ENCODE assay signal across 4 fruit fly cellular contexts in genomic region chr3L:20778224-20779063, dm6.
TF ChIP-seq lines count a peak whose summit lies in the region.

Gene Pex16, minus strand, starts transcription at chr3L:20778264.
Gene Pex14, plus strand, starts transcription at chr3L:20778799.

TF ChIP-seq in whole organism, adult, 20 proteins besides CTCF, POLR2A, EP300 and RAD21 (continued from another document):
- TF ChIP-seq CG7101 (tag; optimal IDR thresholded peaks at IDR 0.05; lab: Kevin White, UChicago), result peak; percentile 44

TF ChIP-seq in whole organism, embryonic, 481 proteins besides CTCF, POLR2A, EP300 and RAD21 (continued from another document and continues in another):
- TF ChIP-seq Hr51 (GFP tag; optimal IDR thresholded peaks at IDR 0.05; lab: Kevin White, UChicago) (peak in 1 of 2 experiments; percentile 70), lbe (GFP tag; optimal IDR thresholded peaks at IDR 0.05; lab: Kevin White, UChicago) (no peak), seq (GFP tag; IDR thresholded peaks at IDR 0.05; lab: Robert Waterston, UW) (0 out of 2 replicates have a peak, but pooled peaks have one; percentile 10), CG12744 (GFP tag; optimal IDR thresholded peaks at IDR 0.05; lab: Kevin White, UChicago) (peak; percentile 54), ham (GFP tag; IDR thresholded peaks at IDR 0.05; lab: Robert Waterston, UW) (no peak), NFAT (GFP tag; IDR thresholded peaks at IDR 0.05; lab: Robert Waterston, UW) (peak; percentile 76), Trl (optimal IDR thresholded peaks at IDR 0.05; lab: Kevin White, UChicago) (no peak), Trl (GFP tag; optimal IDR thresholded peaks at IDR 0.05; lab: Kevin White, UChicago) (peak; percentile 78), Fer3 (tag; optimal IDR thresholded peaks at IDR 0.05; lab: Kevin White, UChicago) (peak; percentile 60), toy (GFP tag; IDR thresholded peaks at IDR 0.05; lab: Robert Waterston, UW) (no peak), Awh (GFP tag; IDR thresholded peaks at IDR 0.05; lab: Robert Waterston, UW) (peak; percentile 26; the same call in 1 of the 2 replicates), CG16779 (GFP tag; IDR thresholded peaks at IDR 0.05; lab: Robert Waterston, UW) (no peak), CG6813 (GFP tag; optimal IDR thresholded peaks at IDR 0.05; lab: Kevin White, UChicago) (no peak), MESR4 (GFP tag; optimal IDR thresholded peaks at IDR 0.05; lab: Kevin White, UChicago) (peak; percentile 67), az2 (GFP tag; optimal IDR thresholded peaks at IDR 0.05; lab: Kevin White, UChicago) (peak; percentile 76), da (GFP tag; optimal IDR thresholded peaks at IDR 0.05; lab: Kevin White, UChicago) (peak; percentile 42), CG6791 (GFP tag; IDR thresholded peaks at IDR 0.05; lab: Robert Waterston, UW; ENCODE audit: partially characterized antibody) (no peak), pita (GFP tag; optimal IDR thresholded peaks at IDR 0.05; lab: Kevin White, UChicago) (no peak), Bgb (GFP tag; IDR thresholded peaks at IDR 0.05; lab: Robert Waterston, UW; ENCODE audit: partially characterized antibody) (no peak), dpn (GFP tag; optimal IDR thresholded peaks at IDR 0.05; lab: Kevin White, UChicago) (peak; percentile 78 to 84), unpg (GFP tag; optimal IDR thresholded peaks at IDR 0.05; lab: Kevin White, UChicago) (peak; percentile 62), ftz-f1 (GFP tag; optimal IDR thresholded peaks at IDR 0.05; lab: Kevin White, UChicago) (no peak), CG34224 (GFP tag; IDR thresholded peaks at IDR 0.05; lab: Robert Waterston, UW; ENCODE audit: partially characterized antibody) (no peak), lilli (GFP tag; optimal IDR thresholded peaks at IDR 0.05; lab: Kevin White, UChicago) (peak; percentile 85), Antp (GFP tag; optimal IDR thresholded peaks at IDR 0.05; lab: Kevin White, UChicago) (peak; percentile 81), CG4404 (GFP tag; IDR thresholded peaks at IDR 0.05; lab: Robert Waterston, UW) (peak; percentile 72), CG3407 (GFP tag; optimal IDR thresholded peaks at IDR 0.05; lab: Kevin White, UChicago) (no peak), Eip74EF (GFP tag; optimal IDR thresholded peaks at IDR 0.05; lab: Kevin White, UChicago) (no peak), CG9797 (GFP tag; optimal IDR thresholded peaks at IDR 0.05; lab: Kevin White, UChicago) (peak; percentile 47), CG15073 (GFP tag; optimal IDR thresholded peaks at IDR 0.05; lab: Kevin White, UChicago) (no peak), CG2202 (tag; optimal IDR thresholded peaks at IDR 0.05; lab: Kevin White, UChicago) (no peak), CG9876 (GFP tag; optimal IDR thresholded peaks at IDR 0.05; lab: Kevin White, UChicago) (peak; percentile 77), Dbx (GFP tag; IDR thresholded peaks at IDR 0.05; lab: Robert Waterston, UW) (peak; percentile 65; the same call in 2 of the 3 replicates), caup (GFP tag; optimal IDR thresholded peaks at IDR 0.05; lab: Kevin White, UChicago; ENCODE audit: severe bottlenecking) (peak; percentile 27), CG6654 (GFP tag; optimal IDR thresholded peaks at IDR 0.05; lab: Kevin White, UChicago) (no peak), CG14441 (GFP tag; IDR thresholded peaks at IDR 0.05; lab: Robert Waterston, UW) (peak; percentile 76), CG3995 (GFP tag; optimal IDR thresholded peaks at IDR 0.05; lab: Kevin White, UChicago) (peak; percentile 42), CG10959 (GFP tag; IDR thresholded peaks at IDR 0.05; lab: Robert Waterston, UW) (no peak), mam (GFP tag; optimal IDR thresholded peaks at IDR 0.05; lab: Kevin White, UChicago) (peak; percentile 87), Drgx (GFP tag; IDR thresholded peaks at IDR 0.05; lab: Robert Waterston, UW) (peak; percentile 57), Dfd (GFP tag; optimal IDR thresholded peaks at IDR 0.05; lab: Kevin White, UChicago) (peak in 1 of 2 experiments; percentile 22), chinmo (GFP tag; IDR thresholded peaks at IDR 0.05; lab: Robert Waterston, UW; ENCODE audit: partially characterized antibody) (no peak)

TF ChIP-seq in whole organism, prepupa, 60 proteins besides CTCF, POLR2A, EP300 and RAD21 (continued from another document):
- TF ChIP-seq cyc (GFP tag; optimal IDR thresholded peaks at IDR 0.05; lab: Kevin White, UChicago), result peak; percentile 83
- peak; percentile 66 for TF ChIP-seq CG11902 (GFP tag; optimal IDR thresholded peaks at IDR 0.05; lab: Kevin White, UChicago)
- no peak for TF ChIP-seq CG10669 (GFP tag; optimal IDR thresholded peaks at IDR 0.05; lab: Kevin White, UChicago)
- no peak for TF ChIP-seq Eip75B (GFP tag; optimal IDR thresholded peaks at IDR 0.05; lab: Kevin White, UChicago)
- TF ChIP-seq CG6792 (GFP tag; optimal IDR thresholded peaks at IDR 0.05; lab: Kevin White, UChicago), result peak; percentile 61
- TF ChIP-seq Gug (GFP tag; IDR thresholded peaks at IDR 0.05; lab: Robert Waterston, UW), result peak; percentile 51
- TF ChIP-seq dsx (GFP tag; optimal IDR thresholded peaks at IDR 0.05; lab: Kevin White, UChicago; ENCODE audit: poor library complexity, severe bottlenecking), result peak; percentile 48
- no peak for TF ChIP-seq Sox102F (GFP tag; optimal IDR thresholded peaks at IDR 0.05; lab: Kevin White, UChicago)
- peak; percentile 89 for TF ChIP-seq Eip78C (GFP tag; lab: Kevin White, UChicago)
- TF ChIP-seq eg (GFP tag; IDR thresholded peaks at IDR 0.05; lab: Robert Waterston, UW), result peak; percentile 74
- peak; percentile 73 for TF ChIP-seq CG3032 (tag; optimal IDR thresholded peaks at IDR 0.05; lab: Kevin White, UChicago)
- peak; percentile 81 for TF ChIP-seq esn (GFP tag; optimal IDR thresholded peaks at IDR 0.05; lab: Kevin White, UChicago)
- TF ChIP-seq Hr39 (GFP tag; optimal IDR thresholded peaks at IDR 0.05; lab: Kevin White, UChicago), result peak; percentile 87
- no peak for TF ChIP-seq CG8632 (GFP tag; optimal IDR thresholded peaks at IDR 0.05; lab: Kevin White, UChicago)
- TF ChIP-seq lz (GFP tag; optimal IDR thresholded peaks at IDR 0.05; lab: Kevin White, UChicago), result peak; percentile 83
- peak; percentile 75 for TF ChIP-seq CG3919 (GFP tag; optimal IDR thresholded peaks at IDR 0.05; lab: Kevin White, UChicago)
- peak; percentile 74 for TF ChIP-seq Ets21C (GFP tag; optimal IDR thresholded peaks at IDR 0.05; lab: Kevin White, UChicago)
- TF ChIP-seq CG6854 (GFP tag; optimal IDR thresholded peaks at IDR 0.05; lab: Kevin White, UChicago), result no peak
- no peak for TF ChIP-seq CG6808 (GFP tag; optimal IDR thresholded peaks at IDR 0.05; lab: Kevin White, UChicago)
- peak; percentile 12 for TF ChIP-seq CG16779 (tag; optimal IDR thresholded peaks at IDR 0.05; lab: Kevin White, UChicago)
- TF ChIP-seq CG11294 (GFP tag; IDR thresholded peaks at IDR 0.05; lab: Robert Waterston, UW), result peak; percentile 20; the same call in 1 of the 2 replicates
- TF ChIP-seq CG11762 (GFP tag; optimal IDR thresholded peaks at IDR 0.05; lab: Kevin White, UChicago; ENCODE audit: insufficient read depth), result peak; percentile 46
- peak; percentile 26 for TF ChIP-seq CG6276 (GFP tag; optimal IDR thresholded peaks at IDR 0.05; lab: Kevin White, UChicago)
- no peak for TF ChIP-seq CG9139 (GFP tag; optimal IDR thresholded peaks at IDR 0.05; lab: Kevin White, UChicago)
- TF ChIP-seq ss (GFP tag; optimal IDR thresholded peaks at IDR 0.05; lab: Kevin White, UChicago), result peak; percentile 22 to 38
- peak; percentile 12 for TF ChIP-seq Blimp-1 (GFP tag; optimal IDR thresholded peaks at IDR 0.05; lab: Kevin White, UChicago)
- peak; percentile 59 for TF ChIP-seq CG15336 (GFP tag; IDR thresholded peaks at IDR 0.05; lab: Robert Waterston, UW)
- peak; percentile 27 for TF ChIP-seq dac (GFP tag; optimal IDR thresholded peaks at IDR 0.05; lab: Kevin White, UChicago)
- peak; percentile 37 for TF ChIP-seq Ets96B (tag; optimal IDR thresholded peaks at IDR 0.05; lab: Kevin White, UChicago)
- no peak for TF ChIP-seq OdsH (GFP tag; optimal IDR thresholded peaks at IDR 0.05; lab: Kevin White, UChicago)
- TF ChIP-seq Lpt (GFP tag; optimal IDR thresholded peaks at IDR 0.05; lab: Kevin White, UChicago), result peak; percentile 41
- peak; percentile 55 for TF ChIP-seq achi (GFP tag; optimal IDR thresholded peaks at IDR 0.05; lab: Kevin White, UChicago)
- TF ChIP-seq CG4318 (GFP tag; optimal IDR thresholded peaks at IDR 0.05; lab: Kevin White, UChicago), result no peak
- no peak for TF ChIP-seq CG34406 (GFP tag; optimal IDR thresholded peaks at IDR 0.05; lab: Kevin White, UChicago)
- peak; percentile 91 for TF ChIP-seq svp (GFP tag; lab: Kevin White, UChicago)
- TF ChIP-seq Smox (GFP tag; optimal IDR thresholded peaks at IDR 0.05; lab: Kevin White, UChicago), result no peak
- no peak for TF ChIP-seq vri (GFP tag; optimal IDR thresholded peaks at IDR 0.05; lab: Kevin White, UChicago)
- TF ChIP-seq topi (GFP tag; optimal IDR thresholded peaks at IDR 0.05; lab: Kevin White, UChicago), result peak; percentile 71
- peak; percentile 38 for TF ChIP-seq CG7368 (GFP tag; optimal IDR thresholded peaks at IDR 0.05; lab: Kevin White, UChicago)
- TF ChIP-seq CG10631 (GFP tag; optimal IDR thresholded peaks at IDR 0.05; lab: Kevin White, UChicago), result no peak
- TF ChIP-seq Met (GFP tag; optimal IDR thresholded peaks at IDR 0.05; lab: Kevin White, UChicago), result no peak

TF ChIP-seq in whole organism, wandering third instar larva, 38 proteins besides CTCF, POLR2A, EP300 and RAD21 (continued from another document):
- TF ChIP-seq CG9705 (GFP tag; optimal IDR thresholded peaks at IDR 0.05; lab: Kevin White, UChicago) (peak; percentile 28), woc (GFP tag; optimal IDR thresholded peaks at IDR 0.05; lab: Kevin White, UChicago) (peak; percentile 80), sage (GFP tag; optimal IDR thresholded peaks at IDR 0.05; lab: Kevin White, UChicago) (no peak), Dfd (GFP tag; optimal IDR thresholded peaks at IDR 0.05; lab: Kevin White, UChicago) (no peak), Hnf4 (GFP tag; optimal IDR thresholded peaks at IDR 0.05; lab: Kevin White, UChicago) (peak; percentile 56), foxo (GFP tag; optimal IDR thresholded peaks at IDR 0.05; lab: Kevin White, UChicago) (peak in 1 of 2 experiments; percentile 80), N (GFP tag; optimal IDR thresholded peaks at IDR 0.05; lab: Kevin White, UChicago) (no peak), OdsH (GFP tag; optimal IDR thresholded peaks at IDR 0.05; lab: Kevin White, UChicago) (peak; percentile 53), Sp1 (GFP tag; optimal IDR thresholded peaks at IDR 0.05; lab: Kevin White, UChicago) (peak; percentile 52), CG32264 (GFP tag; optimal IDR thresholded peaks at IDR 0.05; lab: Kevin White, UChicago) (no peak), HLH106 (tag; optimal IDR thresholded peaks at IDR 0.05; lab: Kevin White, UChicago) (peak; percentile 73), psq (GFP tag; optimal IDR thresholded peaks at IDR 0.05; lab: Kevin White, UChicago) (peak; percentile 38), Rel (GFP tag; optimal IDR thresholded peaks at IDR 0.05; lab: Kevin White, UChicago) (no peak), Rel (tag; optimal IDR thresholded peaks at IDR 0.05; lab: Kevin White, UChicago) (no peak), ey (GFP tag; optimal IDR thresholded peaks at IDR 0.05; lab: Kevin White, UChicago) (peak; percentile 72)
